Fruit fly (Drosophila melanogaster) whole organism, embryonic: Measurements from ENCODE around the gene Cp190.

Experiments used
- Atf-2 ChIP-seq: fragments of 200-800 bp; sonication (Bioruptor generic); optimal IDR thresholded peaks from 2 replicates; lab custom pipeline; 2016; ENCODE audit warnings: missing biosample characterization, missing genetic modification characterization
- BtbVII ChIP-seq: fragments of 200-800 bp; sonication (Bioruptor generic); optimal IDR thresholded peaks from 3 replicates; lab custom pipeline; 2017; ENCODE audit warnings: missing biosample characterization, mild to moderate bottlenecking, missing genetic modification characterization
- CG10267 ChIP-seq: fragments of 200-800 bp; sonication (Bioruptor generic); optimal IDR thresholded peaks from 2 replicates; lab custom pipeline; 2018; ENCODE audit warnings: missing biosample characterization, mild to moderate bottlenecking, missing genetic modification characterization, moderate library complexity
- CG10366 ChIP-seq: fragments of 200-800 bp; sonication (Bioruptor generic); IDR thresholded peaks from 2 replicates; pipeline ENCODE4 v1.3.6; 2022; ENCODE audit warnings: missing biosample characterization, missing genetic modification characterization
- CG11723 ChIP-seq: fragments of 200-800 bp; sonication (Bioruptor generic); optimal IDR thresholded peaks from 2 replicates; lab custom pipeline; 2017; ENCODE audit warnings: missing biosample characterization, mild to moderate bottlenecking, missing genetic modification characterization
- CG14965 ChIP-seq: fragments of 200-800 bp; sonication (Bioruptor generic); optimal IDR thresholded peaks from 2 replicates; lab custom pipeline; 2016; ENCODE audit warnings: missing biosample characterization, missing genetic modification characterization, borderline replicate concordance
- CG1603 ChIP-seq: fragments of 200-800 bp; sonication (Bioruptor generic); optimal IDR thresholded peaks from 2 replicates; lab custom pipeline; 2019; ENCODE audit warnings: missing biosample characterization, mild to moderate bottlenecking, missing genetic modification characterization, moderate library complexity
- CG17359 ChIP-seq: fragments of 200-800 bp; sonication (Bioruptor generic); optimal IDR thresholded peaks from 3 replicates; lab custom pipeline; 2018; ENCODE audit warnings: missing biosample characterization, mild to moderate bottlenecking, missing genetic modification characterization, moderate library complexity
- CG30403 ChIP-seq: fragments of 200-800 bp; sonication (Bioruptor generic); optimal IDR thresholded peaks from 3 replicates; lab custom pipeline; 2016; ENCODE audit warnings: missing biosample characterization, missing genetic modification characterization
- CG31365 ChIP-seq: fragments of 200-800 bp; sonication (Bioruptor generic); optimal IDR thresholded peaks from 2 replicates; lab custom pipeline; 2018; ENCODE audit warnings: missing biosample characterization, mild to moderate bottlenecking, missing genetic modification characterization
- CG3407 ChIP-seq: fragments of 200-800 bp; sonication (Bioruptor generic); optimal IDR thresholded peaks from 2 replicates; lab custom pipeline; 2018; ENCODE audit warnings: missing biosample characterization, mild to moderate bottlenecking, missing genetic modification characterization
- CG34224 ChIP-seq: fragments of 200-800 bp; sonication (Bioruptor generic); IDR thresholded peaks from 3 replicates; pipeline ENCODE4 v1.3.6; 2022; ENCODE audit warnings: missing biosample characterization, missing genetic modification characterization; ENCODE audit not compliant: partially characterized antibody
- CG4820 ChIP-seq: fragments of 200-800 bp; sonication (Bioruptor generic); optimal IDR thresholded peaks from 3 replicates; lab custom pipeline; 2016; ENCODE audit warnings: missing biosample characterization, missing genetic modification characterization
- CG6765 ChIP-seq: fragments of 200-800 bp; sonication (Bioruptor generic); optimal IDR thresholded peaks from 3 replicates; lab custom pipeline; 2017; ENCODE audit warnings: missing biosample characterization, mild to moderate bottlenecking, missing genetic modification characterization
- CG7786 ChIP-seq: fragments of 200-800 bp; sonication (Bioruptor generic); optimal IDR thresholded peaks from 2 replicates; lab custom pipeline; 2016; ENCODE audit warnings: missing biosample characterization, missing genetic modification characterization
- CG8359 ChIP-seq: fragments of 200-800 bp; sonication (Bioruptor generic); optimal IDR thresholded peaks from 2 replicates; lab custom pipeline; 2017; ENCODE audit warnings: missing biosample characterization, mild to moderate bottlenecking, missing genetic modification characterization, borderline replicate concordance
- Dip2 ChIP-seq: fragments of 200-800 bp; sonication (Bioruptor generic); IDR thresholded peaks from 2 replicates; pipeline ENCODE4 v1.3.6; 2022; ENCODE audit warnings: missing biosample characterization, missing genetic modification characterization
- Ets65A ChIP-seq: fragments of 200-800 bp; sonication (Bioruptor generic); peaks from one replicate; lab custom pipeline; 2016; ENCODE audit warnings: missing biosample characterization, missing genetic modification characterization
- HLHmδ ChIP-seq: fragments of 200-800 bp; sonication (Bioruptor generic); optimal IDR thresholded peaks from 2 replicates; lab custom pipeline; 2018; ENCODE audit warnings: missing biosample characterization, mild to moderate bottlenecking, missing genetic modification characterization, moderate library complexity
- Hand ChIP-seq: fragments of 200-800 bp; sonication (Bioruptor generic); optimal IDR thresholded peaks from 2 replicates; lab custom pipeline; 2017; ENCODE audit warnings: mild to moderate bottlenecking, missing biosample characterization, missing genetic modification reagents, missing genetic modification characterization
- MBD-R2 ChIP-seq: fragments of 200-800 bp; sonication (Bioruptor generic); IDR thresholded peaks from 2 replicates; pipeline ENCODE4 v1.3.6; 2022; ENCODE audit warnings: missing biosample characterization, missing genetic modification characterization
- Med ChIP-seq: fragments of 200-800 bp; sonication (Bioruptor generic); peaks from one replicate; lab custom pipeline; 2016; ENCODE audit warnings: missing biosample characterization, missing genetic modification characterization, mild to moderate bottlenecking, inconsistent platforms, moderate library complexity
- Pdp1 ChIP-seq, 2 experiments: fragments of 200-800 bp; sonication (Bioruptor generic); optimal IDR thresholded peaks; 3 replicates each; lab custom pipeline; 2016; ENCODE audit warnings: missing biosample characterization in 2 of 2, missing genetic modification characterization in 2 of 2, mild to moderate bottlenecking in 1 of 2, moderate library complexity in 1 of 2
- Sry-δ ChIP-seq: fragments of 200-800 bp; sonication (Bioruptor generic); optimal IDR thresholded peaks from 2 replicates; lab custom pipeline; 2016; ENCODE audit warnings: missing biosample characterization, missing genetic modification characterization
- TFAM ChIP-seq: fragments of 200-800 bp; sonication (Bioruptor generic); optimal IDR thresholded peaks from 2 replicates; lab custom pipeline; 2017; ENCODE audit warnings: missing biosample characterization, missing genetic modification characterization, inconsistent platforms
- ab ChIP-seq: fragments of 200-800 bp; sonication (Bioruptor generic); optimal IDR thresholded peaks from 2 replicates; lab custom pipeline; 2016; ENCODE audit warnings: missing biosample characterization, missing genetic modification characterization
- abd-A ChIP-seq: fragments of 200-800 bp; sonication (Bioruptor generic); optimal IDR thresholded peaks from 3 replicates; lab custom pipeline; 2019; ENCODE audit warnings: missing biosample characterization, mild to moderate bottlenecking, missing genetic modification characterization, moderate library complexity
- ato ChIP-seq: fragments of 200-800 bp; sonication (Bioruptor generic); IDR thresholded peaks from 2 replicates; pipeline ENCODE4 v1.3.6; 2022; ENCODE audit warnings: missing biosample characterization, missing genetic modification characterization; ENCODE audit not compliant: partially characterized antibody
- bbx ChIP-seq: fragments of 200-800 bp; sonication (Bioruptor generic); IDR thresholded peaks from 2 replicates; pipeline ENCODE4 v1.3.6; 2022; ENCODE audit warnings: missing biosample characterization, missing genetic modification characterization; ENCODE audit not compliant: partially characterized antibody
- bowl ChIP-seq: fragments of 200-800 bp; sonication (Bioruptor generic); IDR thresholded peaks from 2 replicates; pipeline ENCODE4 v1.3.6; 2022; ENCODE audit warnings: missing biosample characterization, missing genetic modification characterization
- bsh ChIP-seq, 2 experiments: fragments of 200-800 bp; sonication (Bioruptor generic); optimal IDR thresholded peaks; 2 replicates each; lab custom pipeline; 2017 to 2018; ENCODE audit warnings: mild to moderate bottlenecking in 2 of 2, missing biosample characterization in 2 of 2, missing genetic modification characterization in 2 of 2, moderate library complexity in 1 of 2
- chn ChIP-seq: fragments of 200-800 bp; sonication (Bioruptor generic); optimal IDR thresholded peaks from 2 replicates; lab custom pipeline; 2016; ENCODE audit warnings: missing biosample characterization, missing genetic modification characterization
- h ChIP-seq: fragments of >200 bp; optimal IDR thresholded peaks from 2 replicates; lab custom pipeline; 2017
- hb ChIP-seq: fragments of 200-800 bp; sonication (Bioruptor generic); IDR thresholded peaks from 3 replicates; pipeline ENCODE4 v1.3.6; 2022; ENCODE audit warnings: missing biosample characterization, missing genetic modification characterization; ENCODE audit not compliant: partially characterized antibody
- kah ChIP-seq: fragments of 200-800 bp; sonication (Bioruptor generic); optimal IDR thresholded peaks from 2 replicates; lab custom pipeline; 2018; ENCODE audit warnings: missing biosample characterization, mild to moderate bottlenecking, missing genetic modification characterization
- kay ChIP-seq: fragments of 200-800 bp; sonication (Bioruptor generic); optimal IDR thresholded peaks from 2 replicates; lab custom pipeline; 2016; ENCODE audit warnings: missing biosample characterization, missing genetic modification characterization
- lmd ChIP-seq: fragments of 200-800 bp; sonication (Bioruptor generic); IDR thresholded peaks from 2 replicates; pipeline ENCODE4 v1.3.6; 2022; ENCODE audit warnings: missing biosample characterization, missing genetic modification characterization
- nom ChIP-seq: fragments of 200-800 bp; sonication (Bioruptor generic); optimal IDR thresholded peaks from 2 replicates; lab custom pipeline; 2017; ENCODE audit warnings: missing biosample characterization, missing genetic modification characterization, mild to moderate bottlenecking, moderate library complexity, missing genetic modification reagents
- org-1 ChIP-seq: fragments of 200-800 bp; sonication (Bioruptor generic); optimal IDR thresholded peaks from 2 replicates; lab custom pipeline; 2017; ENCODE audit warnings: missing biosample characterization, missing genetic modification characterization
- p53 ChIP-seq: fragments of 200-800 bp; sonication (Bioruptor generic); optimal IDR thresholded peaks from 2 replicates; lab custom pipeline; 2016; ENCODE audit warnings: missing biosample characterization, missing genetic modification characterization
- pho ChIP-seq: fragments of 200-800 bp; sonication (Bioruptor generic); optimal IDR thresholded peaks from 2 replicates; lab custom pipeline; 2016; ENCODE audit warnings: missing biosample characterization, missing genetic modification characterization
- pnt ChIP-seq: fragments of 200-800 bp; sonication (Bioruptor generic); optimal IDR thresholded peaks from 3 replicates; lab custom pipeline; 2016; ENCODE audit warnings: missing biosample characterization, missing genetic modification characterization
- row ChIP-seq: fragments of 200-800 bp; sonication (Bioruptor generic); IDR thresholded peaks from 3 replicates; pipeline ENCODE4 v1.3.6; 2022; ENCODE audit warnings: missing biosample characterization, missing genetic modification characterization
- salm ChIP-seq: fragments of 200-800 bp; sonication (Bioruptor generic); optimal IDR thresholded peaks from 2 replicates; lab custom pipeline; 2018; ENCODE audit warnings: missing biosample characterization, mild to moderate bottlenecking, missing genetic modification characterization
- wek ChIP-seq: fragments of 200-800 bp; sonication (Bioruptor generic); optimal IDR thresholded peaks from 3 replicates; lab custom pipeline; 2018; ENCODE audit warnings: missing biosample characterization, mild to moderate bottlenecking, missing genetic modification characterization, moderate library complexity
- yki ChIP-seq: fragments of >200 bp; optimal IDR thresholded peaks from 3 replicates; lab custom pipeline; 2018
- zen ChIP-seq: fragments of 200-800 bp; sonication (Bioruptor generic); optimal IDR thresholded peaks from 3 replicates; lab custom pipeline; 2018; ENCODE audit warnings: missing biosample characterization, mild to moderate bottlenecking, missing genetic modification characterization, moderate library complexity
- zfh1 ChIP-seq: fragments of 200-800 bp; sonication (Bioruptor generic); IDR thresholded peaks from 3 replicates; pipeline ENCODE4 v1.3.6; 2022; ENCODE audit warnings: missing biosample characterization, missing genetic modification characterization
- zfh2 ChIP-seq: fragments of 200-800 bp; sonication (Bioruptor generic); optimal IDR thresholded peaks from 2 replicates; lab custom pipeline; 2016; ENCODE audit warnings: missing biosample characterization, missing genetic modification characterization

Cp190 gene

dm6 chr3R:15277926-15278869, 3.2 kb upstream of the Cp190 start, which contains the start of the genes MRG15 and Tm1 (continued):
- no peak for TF ChIP-seq CG6765
- no peak for TF ChIP-seq bsh (GFP tag; optimal IDR thresholded peaks at IDR 0.05; lab: Kevin White, UChicago)
- TF ChIP-seq CG3407 (GFP tag; lab: Kevin White, UChicago), result no peak
- TF ChIP-seq bowl, result no peak
- TF ChIP-seq ab (GFP tag; lab: Kevin White, UChicago), result no peak
- no peak for TF ChIP-seq CG11723 (GFP tag; lab: Kevin White, UChicago)
- no peak for TF ChIP-seq pnt
- TF ChIP-seq CG30403, result no peak
- TF ChIP-seq wek, result no peak
- TF ChIP-seq yki, result no peak
- no peak for TF ChIP-seq chn (GFP tag; lab: Kevin White, UChicago)
- TF ChIP-seq HLHmδ (GFP tag; lab: Kevin White, UChicago), result no peak
- TF ChIP-seq CG10366, result no peak
- no peak for TF ChIP-seq Atf-2 (GFP tag; lab: Kevin White, UChicago)
- TF ChIP-seq CG31365 (tag; lab: Kevin White, UChicago), result no peak

DNA sequence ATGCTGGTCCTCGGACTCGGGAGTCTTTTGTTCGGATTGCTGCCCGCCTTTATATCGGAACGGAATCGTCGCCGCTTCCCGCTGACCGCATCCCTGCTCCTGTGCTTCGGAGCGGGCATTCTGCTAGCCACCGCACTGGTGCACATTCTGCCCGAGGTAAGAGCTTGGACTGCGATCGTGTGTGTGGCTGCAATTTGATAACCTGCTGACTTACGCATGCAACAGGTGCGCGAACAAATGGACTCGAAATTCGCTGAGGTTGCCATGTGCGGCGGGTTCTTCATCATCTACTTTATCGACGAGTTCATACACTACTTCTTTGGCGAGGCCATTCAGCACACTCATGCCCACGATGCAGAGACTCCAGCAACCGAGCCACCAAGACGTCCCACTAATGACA, 6.2 kb downstream of the Cp190 start:
- no peak for TF ChIP-seq zen (tag; lab: Kevin White, UChicago)
- no peak for TF ChIP-seq ato (GFP tag; lab: Robert Waterston, UW)
- no peak for TF ChIP-seq Hand
- no peak for TF ChIP-seq p53
- no peak for TF ChIP-seq CG8359 (GFP tag; lab: Kevin White, UChicago)
- TF ChIP-seq CG34224 (GFP tag; lab: Robert Waterston, UW), result 0 out of 3 replicates have a peak, but pooled peaks have one; percentile 27
- TF ChIP-seq pnt, result no peak
- TF ChIP-seq kah (GFP tag; lab: Kevin White, UChicago), result peak; percentile 71
- no peak for TF ChIP-seq Ets65A (GFP tag; lab: Kevin White, UChicago)
- TF ChIP-seq BtbVII (GFP tag; lab: Kevin White, UChicago), result no peak
- TF ChIP-seq TFAM, result no peak
- no peak for TF ChIP-seq org-1
- TF ChIP-seq bbx, result no peak

dm6 chr3R:15268426-15268825, 6.6 kb downstream of the Cp190 start, which contains the start of the genes CG14864 and Zip88E:
Gene CG14864 (minus strand): TSS chr3R:15268538.
Gene Zip88E (plus strand): TSS chr3R:15268662.
- TF ChIP-seq CG17359 (tag; lab: Kevin White, UChicago) (no peak), CG7786 (no peak), Pdp1 (GFP tag; optimal IDR thresholded peaks at IDR 0.05; lab: Kevin White, UChicago) (peak in 1 of 2 experiments; percentile 15), CG4820 (GFP tag; lab: Kevin White, UChicago) (no peak), zfh1 (GFP tag; lab: Robert Waterston, UW) (no peak), CG1603 (tag; lab: Kevin White, UChicago) (peak; percentile 17), salm (tag; lab: Kevin White, UChicago) (no peak), row (peak; percentile 19; the same call in 1 of the 3 replicates), h (lab: Kevin White, UChicago) (no peak), Sry-δ (peak; percentile 20), Dip2 (GFP tag; lab: Robert Waterston, UW) (no peak), nom (GFP tag; lab: Kevin White, UChicago) (no peak), Med (GFP tag; lab: Kevin White, UChicago) (peak; percentile 15), CG14965 (GFP tag; lab: Kevin White, UChicago) (no peak), hb (GFP tag; lab: Robert Waterston, UW) (0 out of 3 replicates have a peak, but pooled peaks have one; percentile 5), zfh2 (GFP tag; lab: Kevin White, UChicago) (no peak), abd-A (tag; lab: Kevin White, UChicago) (no peak), MBD-R2 (GFP tag; lab: Robert Waterston, UW) (peak; percentile 81), pho (GFP tag; lab: Kevin White, UChicago) (no peak), CG10267 (tag; lab: Kevin White, UChicago) (peak; percentile 17), lmd (GFP tag; lab: Robert Waterston, UW) (no peak), kay (GFP tag; lab: Kevin White, UChicago) (no peak)
